Fruit fly (Drosophila melanogaster) whole organism, embryonic: ENCODE data around the gene Hr4.

ENCODE experiments used
- Asciz ChIP-seq: fragments of 200-800 bp; sonication (Bioruptor generic); optimal IDR thresholded peaks from 2 replicates; lab custom pipeline; 2017; ENCODE audit warnings: missing biosample characterization, mild to moderate bottlenecking, missing genetic modification characterization, missing genetic modification reagents
- Awh ChIP-seq: fragments of 200-800 bp; sonication (Bioruptor generic); IDR thresholded peaks from 2 replicates; pipeline ENCODE4, ENCODE4 v1.3.6; 2022; ENCODE audit warnings: missing biosample characterization, missing genetic modification characterization
- CG1024 ChIP-seq: fragments of 200-800 bp; sonication (Bioruptor generic); IDR thresholded peaks from 2 replicates; pipeline ENCODE4 v1.3.6; 2022; ENCODE audit warnings: missing biosample characterization, missing genetic modification characterization
- CG11504 ChIP-seq: fragments of 200-800 bp; sonication (Bioruptor generic); optimal IDR thresholded peaks from 3 replicates; lab custom pipeline; 2019; ENCODE audit warnings: missing biosample characterization, mild to moderate bottlenecking, missing genetic modification characterization, moderate library complexity
- CG12299 ChIP-seq: fragments of 200-800 bp; sonication (Bioruptor generic); optimal IDR thresholded peaks from 2 replicates; lab custom pipeline; 2018; ENCODE audit warnings: missing biosample characterization, mild to moderate bottlenecking, missing genetic modification characterization
- CG12659 ChIP-seq: fragments of 200-800 bp; sonication (Bioruptor generic); optimal IDR thresholded peaks from 3 replicates; lab custom pipeline; 2017; ENCODE audit warnings: mild to moderate bottlenecking, missing biosample characterization, missing genetic modification reagents, missing genetic modification characterization
- CG13624 ChIP-seq: fragments of 200-800 bp; sonication (Bioruptor generic); optimal IDR thresholded peaks from 2 replicates; lab custom pipeline; 2016; ENCODE audit warnings: missing biosample characterization, missing genetic modification characterization
- CG14014 ChIP-seq: fragments of 200-800 bp; sonication (Bioruptor generic); IDR thresholded peaks from 2 replicates; pipeline ENCODE4 v1.3.6; 2022; ENCODE audit warnings: missing biosample characterization, missing genetic modification characterization
- CG14965 ChIP-seq: fragments of 200-800 bp; sonication (Bioruptor generic); optimal IDR thresholded peaks from 2 replicates; lab custom pipeline; 2016; ENCODE audit warnings: missing biosample characterization, missing genetic modification characterization, borderline replicate concordance
- CG15073 ChIP-seq: fragments of 200-800 bp; sonication (Bioruptor generic); optimal IDR thresholded peaks from 2 replicates; lab custom pipeline; 2016; ENCODE audit warnings: missing biosample characterization, missing genetic modification characterization
- CG1529 ChIP-seq: fragments of 200-800 bp; sonication (Bioruptor generic); optimal IDR thresholded peaks from 3 replicates; lab custom pipeline; 2018; ENCODE audit warnings: missing biosample characterization, missing genetic modification characterization
- CG17186 ChIP-seq: fragments of 200-800 bp; sonication (Bioruptor generic); optimal IDR thresholded peaks from 3 replicates; lab custom pipeline; 2017; ENCODE audit warnings: missing biosample characterization, missing genetic modification reagents, missing genetic modification characterization
- CG4424 ChIP-seq: fragments of 200-800 bp; sonication (Bioruptor generic); optimal IDR thresholded peaks from 3 replicates; lab custom pipeline; 2016; ENCODE audit warnings: missing biosample characterization, missing genetic modification characterization
- CG6683 ChIP-seq: fragments of 200-800 bp; sonication (Bioruptor generic); optimal IDR thresholded peaks from 2 replicates; lab custom pipeline; 2017; ENCODE audit warnings: missing biosample characterization, mild to moderate bottlenecking, missing genetic modification characterization, missing genetic modification reagents
- CG6765 ChIP-seq: fragments of 200-800 bp; sonication (Bioruptor generic); optimal IDR thresholded peaks from 3 replicates; lab custom pipeline; 2017; ENCODE audit warnings: missing biosample characterization, mild to moderate bottlenecking, missing genetic modification characterization
- CG7357 ChIP-seq: fragments of 200-800 bp; sonication (Bioruptor generic); IDR thresholded peaks from 3 replicates; pipeline ENCODE4 v1.3.6; 2022; ENCODE audit warnings: missing biosample characterization, missing genetic modification characterization
- CG7839 ChIP-seq: fragments of 200-800 bp; sonication (Bioruptor generic); optimal IDR thresholded peaks from 3 replicates; lab custom pipeline; 2018; ENCODE audit warnings: missing biosample characterization, mild to moderate bottlenecking, missing genetic modification characterization, moderate library complexity
- CG8290 ChIP-seq, 3 experiments: fragments of 200-800 bp; sonication (Bioruptor generic); optimal IDR thresholded peaks; 2 replicates each; lab custom pipeline; 2016 to 2019; ENCODE audit warnings: missing biosample characterization in 3 of 3, missing genetic modification characterization in 3 of 3, mild to moderate bottlenecking in 2 of 3, moderate library complexity in 1 of 3
- CHES-1-like ChIP-seq: fragments of 200-800 bp; sonication (Bioruptor generic); optimal IDR thresholded peaks from 2 replicates; lab custom pipeline; 2016; ENCODE audit warnings: missing biosample characterization, missing genetic modification characterization
- D19B ChIP-seq: fragments of 200-800 bp; sonication (Bioruptor generic); optimal IDR thresholded peaks from 2 replicates; lab custom pipeline; 2017; ENCODE audit warnings: missing biosample characterization, mild to moderate bottlenecking, missing genetic modification characterization
- Dbx ChIP-seq: fragments of 200-800 bp; sonication (Bioruptor generic); IDR thresholded peaks from 3 replicates; pipeline ENCODE4 v1.3.6; 2022; ENCODE audit warnings: missing biosample characterization, missing genetic modification characterization
- Dref ChIP-seq: fragments of 200-800 bp; sonication (Bioruptor generic); IDR thresholded peaks from 2 replicates; pipeline ENCODE4 v1.3.6; 2022; ENCODE audit warnings: missing biosample characterization, missing genetic modification characterization
- Hmr ChIP-seq: fragments of 200-800 bp; sonication (Bioruptor generic); optimal IDR thresholded peaks from 3 replicates; lab custom pipeline; 2017; ENCODE audit warnings: mild to moderate bottlenecking, missing biosample characterization, missing genetic modification reagents, missing genetic modification characterization
- MTF-1 ChIP-seq: fragments of 200-800 bp; sonication (Bioruptor generic); optimal IDR thresholded peaks from 2 replicates; lab custom pipeline; 2018; ENCODE audit warnings: missing biosample characterization, mild to moderate bottlenecking, missing genetic modification characterization, borderline replicate concordance
- NC2α ChIP-seq: fragments of 200-800 bp; sonication (Bioruptor generic); optimal IDR thresholded peaks from 2 replicates; lab custom pipeline; 2016; ENCODE audit warnings: missing biosample characterization, missing genetic modification characterization
- NFAT ChIP-seq: fragments of 200-800 bp; sonication (Bioruptor generic); IDR thresholded peaks from 2 replicates; pipeline ENCODE4 v1.3.6; 2022; ENCODE audit warnings: missing biosample characterization, missing genetic modification characterization
- NK7.1 ChIP-seq: fragments of 200-800 bp; sonication (Bioruptor generic); optimal IDR thresholded peaks from 3 replicates; lab custom pipeline; 2016; ENCODE audit warnings: missing biosample characterization, missing genetic modification characterization
- Sox102F ChIP-seq: fragments of 200-800 bp; sonication (Bioruptor generic); optimal IDR thresholded peaks from 2 replicates; lab custom pipeline; 2018; ENCODE audit warnings: missing biosample characterization, mild to moderate bottlenecking, missing genetic modification characterization, moderate library complexity
- Xrp1 ChIP-seq: fragments of 200-800 bp; sonication (Bioruptor generic); IDR thresholded peaks from 2 replicates; pipeline ENCODE4 v1.3.6; 2022; ENCODE audit warnings: missing biosample characterization, missing genetic modification characterization
- amos ChIP-seq: fragments of 200-800 bp; sonication (Bioruptor generic); IDR thresholded peaks from 2 replicates; pipeline ENCODE4 v1.3.6; 2022; ENCODE audit warnings: missing biosample characterization, missing genetic modification characterization; ENCODE audit not compliant: partially characterized antibody
- ap ChIP-seq: fragments of 200-800 bp; sonication (Bioruptor generic); IDR thresholded peaks from 2 replicates; pipeline ENCODE4 v1.3.6; 2022; ENCODE audit warnings: missing biosample characterization, missing genetic modification characterization
- bcd ChIP-seq: fragments of 200-800 bp; sonication (Bioruptor generic); optimal IDR thresholded peaks from 2 replicates; lab custom pipeline; 2017; ENCODE audit warnings: missing biosample characterization, mild to moderate bottlenecking, missing genetic modification characterization
- dm ChIP-seq: fragments of 200-800 bp; sonication (Bioruptor generic); optimal IDR thresholded peaks from 3 replicates; lab custom pipeline; 2016; ENCODE audit warnings: missing biosample characterization, missing genetic modification characterization
- emc ChIP-seq: fragments of 200-800 bp; sonication (Bioruptor generic); optimal IDR thresholded peaks from 2 replicates; lab custom pipeline; 2016; ENCODE audit warnings: missing biosample characterization, missing genetic modification characterization
- h ChIP-seq: fragments of >200 bp; optimal IDR thresholded peaks from 2 replicates; lab custom pipeline; 2017
- hb ChIP-seq: fragments of 200-800 bp; sonication (Bioruptor generic); IDR thresholded peaks from 3 replicates; pipeline ENCODE4 v1.3.6; 2022; ENCODE audit warnings: missing biosample characterization, missing genetic modification characterization; ENCODE audit not compliant: partially characterized antibody
- her ChIP-seq: fragments of 200-800 bp; sonication (Bioruptor generic); optimal IDR thresholded peaks from 2 replicates; lab custom pipeline; 2016; ENCODE audit warnings: missing biosample characterization, missing genetic modification characterization
- inv ChIP-seq: fragments of 200-800 bp; sonication (Bioruptor generic); IDR thresholded peaks from 2 replicates; pipeline ENCODE4 v1.3.6; 2022; ENCODE audit warnings: missing biosample characterization, missing genetic modification characterization; ENCODE audit not compliant: partially characterized antibody
- nerfin-1 ChIP-seq: fragments of 200-800 bp; sonication (Bioruptor generic); optimal IDR thresholded peaks from 3 replicates; lab custom pipeline; 2019; ENCODE audit warnings: missing biosample characterization, mild to moderate bottlenecking, missing genetic modification characterization, moderate library complexity
- nerfin-2 ChIP-seq: fragments of 200-800 bp; sonication (Bioruptor generic); IDR thresholded peaks from 2 replicates; pipeline ENCODE4 v1.3.6; 2022; ENCODE audit warnings: missing biosample characterization, missing genetic modification characterization; ENCODE audit not compliant: partially characterized antibody
- otp ChIP-seq: fragments of 200-800 bp; sonication (Bioruptor generic); IDR thresholded peaks from 3 replicates; pipeline ENCODE4, ENCODE4 v1.3.6; 2022; ENCODE audit warnings: missing biosample characterization, missing genetic modification characterization
- repo ChIP-seq: fragments of 200-800 bp; sonication (Bioruptor generic); optimal IDR thresholded peaks from 2 replicates; lab custom pipeline; 2016; ENCODE audit warnings: missing biosample characterization, missing genetic modification characterization
- salm ChIP-seq: fragments of 200-800 bp; sonication (Bioruptor generic); optimal IDR thresholded peaks from 2 replicates; lab custom pipeline; 2018; ENCODE audit warnings: missing biosample characterization, mild to moderate bottlenecking, missing genetic modification characterization
- stwl ChIP-seq: fragments of 200-800 bp; sonication (Bioruptor generic); optimal IDR thresholded peaks from 3 replicates; lab custom pipeline; 2018; ENCODE audit warnings: missing biosample characterization, mild to moderate bottlenecking, missing genetic modification characterization, moderate library complexity
- trh ChIP-seq: fragments of 200-800 bp; sonication (Bioruptor generic); optimal IDR thresholded peaks from 2 replicates; lab custom pipeline; 2016; ENCODE audit warnings: missing biosample characterization, missing genetic modification characterization
- vnd ChIP-seq: fragments of 200-800 bp; sonication (Bioruptor generic); IDR thresholded peaks from 3 replicates; pipeline ENCODE4 v1.3.6; 2022; ENCODE audit warnings: missing biosample characterization, missing genetic modification characterization; ENCODE audit not compliant: partially characterized antibody
- zen ChIP-seq: fragments of 200-800 bp; sonication (Bioruptor generic); optimal IDR thresholded peaks from 3 replicates; lab custom pipeline; 2018; ENCODE audit warnings: missing biosample characterization, mild to moderate bottlenecking, missing genetic modification characterization, moderate library complexity
- zfh2 ChIP-seq: fragments of 200-800 bp; sonication (Bioruptor generic); optimal IDR thresholded peaks from 2 replicates; lab custom pipeline; 2016; ENCODE audit warnings: missing biosample characterization, missing genetic modification characterization

Hr4 gene

dm6 chrX:1984175-1984973, 42.6 kb downstream of the Hr4 start (continued):
- TF ChIP-seq her (GFP tag; lab: Kevin White, UChicago) (peak; percentile 52), D19B (GFP tag; lab: Kevin White, UChicago) (peak; percentile 24), Awh (GFP tag; lab: Robert Waterston, UW) (peak; percentile 57; the same call in 1 of the 2 replicates), Dbx (GFP tag; lab: Robert Waterston, UW) (no peak), Dref (GFP tag; lab: Robert Waterston, UW) (no peak), ap (GFP tag; lab: Robert Waterston, UW) (peak; percentile 55), bcd (GFP tag; lab: Kevin White, UChicago) (peak; percentile 85), CG17186 (peak; percentile 36), NC2α (GFP tag; lab: Kevin White, UChicago) (peak; percentile 57), zfh2 (GFP tag; lab: Kevin White, UChicago) (peak; percentile 84), CG1024 (GFP tag; lab: Robert Waterston, UW) (no peak), NK7.1 (GFP tag; lab: Kevin White, UChicago) (peak; percentile 45), nerfin-1 (peak; percentile 71), CG6683 (GFP tag; lab: Kevin White, UChicago) (no peak), Xrp1 (peak; percentile 63; the same call in 1 of the 2 replicates), CHES-1-like (peak; percentile 81), CG11504 (tag; lab: Kevin White, UChicago) (peak; percentile 85), CG1529 (GFP tag; lab: Kevin White, UChicago) (peak; percentile 80), amos (no peak), inv (GFP tag; lab: Robert Waterston, UW) (no peak), CG12299 (tag; lab: Kevin White, UChicago) (peak; percentile 56), otp (GFP tag; lab: Robert Waterston, UW) (0 out of 3 replicates have a peak, but pooled peaks have one; percentile 29), CG7357 (GFP tag; lab: Robert Waterston, UW) (peak; percentile 49; the same call in 1 of the 3 replicates), Hmr (peak; percentile 72), MTF-1 (GFP tag; lab: Kevin White, UChicago) (no peak), emc (peak; percentile 32), repo (GFP tag; lab: Kevin White, UChicago) (no peak), dm (GFP tag; lab: Kevin White, UChicago) (peak; percentile 60), CG4424 (peak; percentile 39), CG12659 (GFP tag; lab: Kevin White, UChicago) (peak; percentile 76), CG14014 (GFP tag; lab: Robert Waterston, UW) (peak; percentile 33; the same call in 1 of the 2 replicates), CG6765 (GFP tag; lab: Kevin White, UChicago) (no peak), vnd (GFP tag; lab: Robert Waterston, UW) (no peak), hb (GFP tag; lab: Robert Waterston, UW) (no peak), h (lab: Kevin White, UChicago) (no peak), zen (peak; percentile 4), CG15073 (no peak), CG13624 (GFP tag; lab: Kevin White, UChicago) (peak; percentile 52), trh (GFP tag; lab: Kevin White, UChicago) (peak; percentile 7), salm (tag; lab: Kevin White, UChicago) (peak; percentile 50), Asciz (peak; percentile 67), NFAT (no peak), stwl (tag; lab: Kevin White, UChicago) (no peak), nerfin-2 (GFP tag; lab: Robert Waterston, UW) (no peak), Sox102F (GFP tag; lab: Kevin White, UChicago) (peak; percentile 90), CG14965 (GFP tag; lab: Kevin White, UChicago) (no peak), CG8290 (GFP tag; optimal IDR thresholded peaks at IDR 0.05; lab: Kevin White, UChicago) (no peak), CG8290 (tag; optimal IDR thresholded peaks at IDR 0.05; lab: Kevin White, UChicago) (peak; percentile 12 to 87), CG7839 (tag; lab: Kevin White, UChicago) (peak; percentile 85)
